Fruit fly (Drosophila melanogaster): ENCODE data around the gene CG46458.

DNA sequence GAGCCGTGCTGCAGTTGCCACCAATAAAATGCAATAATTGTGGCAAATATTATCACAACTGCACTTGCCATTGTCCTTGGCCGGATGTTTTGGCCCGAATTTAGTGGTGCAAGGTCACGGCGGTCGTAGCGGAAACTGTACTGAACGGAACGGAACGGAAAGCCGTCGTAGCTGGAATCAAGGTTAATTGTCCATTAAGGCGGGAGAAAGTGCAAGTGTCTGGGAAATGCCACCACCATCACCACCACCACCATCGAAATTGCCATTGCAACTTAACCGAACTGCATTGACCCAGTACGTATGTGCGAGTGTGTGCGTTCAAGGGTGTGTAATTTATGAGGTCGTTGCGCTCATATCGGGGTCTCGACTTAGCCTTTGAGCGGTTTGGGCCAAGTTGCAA, 48.8 kb upstream of the CG46458 start:
- TF ChIP-seq ttk (optimal IDR thresholded peaks at IDR 0.05) (no peak), Sin3A (optimal IDR thresholded peaks at IDR 0.05) (no peak)
